Fruit fly (Drosophila melanogaster) whole organism, prepupa: Measurements from ENCODE around the gene Surf1.

Source experiments
- Blimp-1 ChIP-seq: fragments of 200-800 bp; sonication (Bioruptor generic); optimal IDR thresholded peaks from 3 replicates; lab custom pipeline; 2017; ENCODE audit warnings: missing biosample characterization, missing genetic modification characterization, mild to moderate bottlenecking, moderate library complexity, missing genetic modification reagents
- CG10631 ChIP-seq: fragments of 200-800 bp; sonication (Bioruptor generic); optimal IDR thresholded peaks from 2 replicates; lab custom pipeline; 2016; ENCODE audit warnings: missing biosample characterization, missing genetic modification characterization
- CG10669 ChIP-seq: fragments of 200-800 bp; sonication (Bioruptor generic); optimal IDR thresholded peaks from 3 replicates; lab custom pipeline; 2018; ENCODE audit warnings: missing biosample characterization, mild to moderate bottlenecking, missing genetic modification characterization, moderate library complexity
- CG11294 ChIP-seq: fragments of 200-800 bp; sonication (Bioruptor generic); IDR thresholded peaks from 2 replicates; pipeline ENCODE4 v1.3.6; 2022; ENCODE audit warnings: missing biosample characterization, missing genetic modification characterization
- CG11762 ChIP-seq: fragments of 200-800 bp; sonication (Bioruptor generic); optimal IDR thresholded peaks from 3 replicates; lab custom pipeline; 2016; ENCODE audit warnings: missing biosample characterization, missing genetic modification characterization; ENCODE audit not compliant: insufficient read depth
- CG15336 ChIP-seq: fragments of 200-800 bp; sonication (Bioruptor generic); IDR thresholded peaks from 2 replicates; pipeline ENCODE4 v1.3.6; 2022; ENCODE audit warnings: missing biosample characterization, missing genetic modification characterization
- CG16779 ChIP-seq: fragments of 200-800 bp; sonication (Bioruptor generic); optimal IDR thresholded peaks from 3 replicates; lab custom pipeline; 2017; ENCODE audit warnings: missing biosample characterization, mild to moderate bottlenecking, missing genetic modification characterization
- CG31627 ChIP-seq: fragments of 200-800 bp; sonication (Bioruptor generic); optimal IDR thresholded peaks from 3 replicates; lab custom pipeline; 2016; ENCODE audit warnings: missing biosample characterization, missing genetic modification characterization
- CG32006 ChIP-seq: fragments of 200-800 bp; sonication (Bioruptor generic); optimal IDR thresholded peaks from 3 replicates; lab custom pipeline; 2017; ENCODE audit warnings: missing biosample characterization, mild to moderate bottlenecking, missing genetic modification characterization
- CG34406 ChIP-seq: fragments of 200-800 bp; sonication (Bioruptor generic); optimal IDR thresholded peaks from 3 replicates; lab custom pipeline; 2016; ENCODE audit warnings: missing biosample characterization, missing genetic modification characterization
- CG4318 ChIP-seq: fragments of 200-800 bp; sonication (Bioruptor generic); optimal IDR thresholded peaks from 3 replicates; lab custom pipeline; 2017; ENCODE audit warnings: missing biosample characterization, mild to moderate bottlenecking, missing genetic modification characterization
- CG6276 ChIP-seq: fragments of 200-800 bp; sonication (Bioruptor generic); optimal IDR thresholded peaks from 2 replicates; lab custom pipeline; 2017; ENCODE audit warnings: missing biosample characterization, mild to moderate bottlenecking, missing genetic modification characterization
- CG6792 ChIP-seq: fragments of 200-800 bp; sonication (Bioruptor generic); optimal IDR thresholded peaks from 3 replicates; lab custom pipeline; 2016; ENCODE audit warnings: missing biosample characterization, missing genetic modification characterization
- CG6808 ChIP-seq: fragments of 200-800 bp; sonication (Bioruptor generic); optimal IDR thresholded peaks from 3 replicates; lab custom pipeline; 2017; ENCODE audit warnings: missing biosample characterization, missing genetic modification characterization, mild to moderate bottlenecking, moderate library complexity, missing genetic modification reagents
- CG6854 ChIP-seq: fragments of 200-800 bp; sonication (Bioruptor generic); optimal IDR thresholded peaks from 2 replicates; lab custom pipeline; 2017; ENCODE audit warnings: missing biosample characterization, mild to moderate bottlenecking, missing genetic modification characterization
- CG8119 ChIP-seq: fragments of 200-800 bp; sonication (Bioruptor generic); IDR thresholded peaks from 3 replicates; pipeline ENCODE4 v1.3.6; 2022; ENCODE audit warnings: missing biosample characterization, missing genetic modification characterization
- CG8319 ChIP-seq: fragments of 200-800 bp; sonication (Bioruptor generic); optimal IDR thresholded peaks from 3 replicates; lab custom pipeline; 2016; ENCODE audit warnings: missing biosample characterization, missing genetic modification characterization
- CG8632 ChIP-seq: fragments of 200-800 bp; sonication (Bioruptor generic); optimal IDR thresholded peaks from 3 replicates; lab custom pipeline; 2016; ENCODE audit warnings: missing biosample characterization, missing genetic modification characterization
- CG9139 ChIP-seq: fragments of 200-800 bp; sonication (Bioruptor generic); optimal IDR thresholded peaks from 3 replicates; lab custom pipeline; 2017; ENCODE audit warnings: missing biosample characterization, mild to moderate bottlenecking, missing genetic modification characterization
- Eip75B ChIP-seq: fragments of 200-800 bp; sonication (Bioruptor generic); optimal IDR thresholded peaks from 3 replicates; lab custom pipeline; 2016; ENCODE audit warnings: missing biosample characterization, missing genetic modification characterization
- Eip93F ChIP-seq: fragments of 200-800 bp; sonication (Bioruptor generic); optimal IDR thresholded peaks from 2 replicates; lab custom pipeline; 2016; ENCODE audit warnings: missing biosample characterization, mild to moderate bottlenecking, missing genetic modification characterization
- Ets21C ChIP-seq: fragments of 200-800 bp; sonication (Bioruptor generic); optimal IDR thresholded peaks from 3 replicates; lab custom pipeline; 2016; ENCODE audit warnings: missing biosample characterization, missing genetic modification characterization
- Hr38 ChIP-seq: sonication (Bioruptor generic); optimal IDR thresholded peaks from 2 replicates; lab custom pipeline; 2016; ENCODE audit warnings: missing biosample characterization, missing genetic modification characterization
- Hr39 ChIP-seq: fragments of 200-800 bp; sonication (Bioruptor generic); optimal IDR thresholded peaks from 2 replicates; lab custom pipeline; 2016; ENCODE audit warnings: missing biosample characterization, missing genetic modification characterization
- Hr4 ChIP-seq: fragments of 200-800 bp; sonication (Bioruptor generic); optimal IDR thresholded peaks from 3 replicates; lab custom pipeline; 2016; ENCODE audit warnings: missing biosample characterization, missing genetic modification characterization
- Met ChIP-seq: fragments of 200-800 bp; sonication (Bioruptor generic); optimal IDR thresholded peaks from 3 replicates; lab custom pipeline; 2016; ENCODE audit warnings: missing biosample characterization, missing genetic modification characterization
- OdsH ChIP-seq: fragments of 200-800 bp; sonication (Bioruptor generic); optimal IDR thresholded peaks from 3 replicates; lab custom pipeline; 2016; ENCODE audit warnings: missing biosample characterization, missing genetic modification characterization
- Sox14 ChIP-seq: fragments of 200-800 bp; sonication (Bioruptor generic); optimal IDR thresholded peaks from 3 replicates; lab custom pipeline; 2016; ENCODE audit warnings: missing biosample characterization, missing genetic modification characterization
- achi ChIP-seq: fragments of 200-800 bp; sonication (Bioruptor generic); optimal IDR thresholded peaks from 3 replicates; lab custom pipeline; 2016; ENCODE audit warnings: missing biosample characterization, missing genetic modification characterization
- acj6 ChIP-seq: fragments of 200-800 bp; sonication (Bioruptor generic); optimal IDR thresholded peaks from 3 replicates; lab custom pipeline; 2016; ENCODE audit warnings: missing biosample characterization, missing genetic modification characterization
- cyc ChIP-seq: fragments of 200-800 bp; sonication (Bioruptor generic); optimal IDR thresholded peaks from 3 replicates; lab custom pipeline; 2016; ENCODE audit warnings: missing biosample characterization, missing genetic modification characterization
- dac ChIP-seq: fragments of 200-800 bp; sonication (Bioruptor generic); optimal IDR thresholded peaks from 2 replicates; lab custom pipeline; 2017; ENCODE audit warnings: missing biosample characterization, mild to moderate bottlenecking, missing genetic modification characterization
- eg ChIP-seq: fragments of 200-800 bp; sonication (Bioruptor generic); IDR thresholded peaks from 3 replicates; pipeline ENCODE4 v1.3.6; 2022; ENCODE audit warnings: missing biosample characterization, missing genetic modification characterization
- esn ChIP-seq: fragments of 200-800 bp; sonication (Bioruptor generic); optimal IDR thresholded peaks from 2 replicates; lab custom pipeline; 2016; ENCODE audit warnings: missing biosample characterization, mild to moderate bottlenecking, missing genetic modification characterization, moderate library complexity
- fd59A ChIP-seq: fragments of 200-800 bp; sonication (Bioruptor generic); optimal IDR thresholded peaks from 2 replicates; lab custom pipeline; 2017; ENCODE audit warnings: missing biosample characterization, mild to moderate bottlenecking, missing genetic modification characterization, missing genetic modification reagents
- fd85E ChIP-seq: fragments of 200-800 bp; sonication (Bioruptor generic); optimal IDR thresholded peaks from 3 replicates; lab custom pipeline; 2016; ENCODE audit warnings: missing biosample characterization, missing genetic modification characterization
- fkh ChIP-seq: fragments of 200-800 bp; sonication (Bioruptor generic); optimal IDR thresholded peaks from 3 replicates; lab custom pipeline; 2017; ENCODE audit warnings: missing biosample characterization, mild to moderate bottlenecking, missing genetic modification characterization, moderate library complexity
- net ChIP-seq: fragments of 200-800 bp; sonication (Bioruptor generic); optimal IDR thresholded peaks from 3 replicates; lab custom pipeline; 2016; ENCODE audit warnings: missing biosample characterization, missing genetic modification characterization
- pdm3 ChIP-seq: fragments of 200-800 bp; sonication (Bioruptor generic); optimal IDR thresholded peaks from 3 replicates; lab custom pipeline; 2016; ENCODE audit warnings: missing biosample characterization, missing genetic modification characterization
- spab ChIP-seq: fragments of 200-800 bp; sonication (Bioruptor generic); optimal IDR thresholded peaks from 2 replicates; lab custom pipeline; 2017; ENCODE audit warnings: missing biosample characterization, mild to moderate bottlenecking, missing genetic modification characterization, missing genetic modification reagents
- ss ChIP-seq, 2 experiments: fragments of 200-800 bp; sonication (Bioruptor generic); optimal IDR thresholded peaks; 2 replicates in 1 of 2; 3 replicates in 1 of 2; lab custom pipeline; 2017 to 2018; ENCODE audit warnings: mild to moderate bottlenecking in 2 of 2, missing biosample characterization in 2 of 2, missing genetic modification characterization in 2 of 2, moderate library complexity in 1 of 2
- svp ChIP-seq: fragments of 200-800 bp; sonication (Bioruptor generic); peaks from one replicate; lab custom pipeline; 2016; ENCODE audit warnings: missing biosample characterization, missing genetic modification characterization
- topi ChIP-seq: fragments of 200-800 bp; sonication (Bioruptor generic); optimal IDR thresholded peaks from 3 replicates; lab custom pipeline; 2016; ENCODE audit warnings: missing biosample characterization, missing genetic modification characterization
- vri ChIP-seq: fragments of 200-800 bp; sonication (Bioruptor generic); optimal IDR thresholded peaks from 3 replicates; lab custom pipeline; 2016; ENCODE audit warnings: missing biosample characterization, mild to moderate bottlenecking, missing genetic modification characterization

The Surf1 gene

DNA sequence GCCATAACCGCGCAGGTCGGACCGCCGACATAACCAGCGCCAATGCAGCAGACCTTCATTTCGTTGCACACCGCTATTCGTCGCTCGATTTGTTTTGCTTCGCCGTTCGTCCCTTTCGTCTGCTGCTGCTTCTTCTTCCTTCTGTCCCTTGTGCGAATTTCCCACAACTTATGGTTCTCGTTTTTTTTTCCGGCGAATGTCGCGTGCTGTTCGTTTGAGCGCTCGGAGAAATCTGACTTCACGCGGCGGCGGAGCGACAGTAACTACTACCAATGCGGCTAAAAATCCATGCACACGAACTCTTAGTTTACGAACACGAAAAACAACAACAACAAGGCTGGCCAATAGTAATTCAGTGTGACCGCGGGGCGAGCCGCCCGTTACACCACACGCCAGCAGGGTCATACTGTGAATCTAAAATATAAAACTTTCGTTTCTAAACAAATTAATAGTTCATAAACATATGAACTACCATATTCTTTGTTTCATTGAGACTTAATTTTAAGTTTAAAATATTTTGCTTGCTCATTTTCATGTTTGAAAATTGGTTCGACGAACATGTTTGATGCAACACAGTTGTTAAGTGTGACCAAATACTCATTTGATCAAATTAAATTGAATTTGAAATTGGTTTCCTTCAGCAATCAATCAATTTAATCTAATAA lies 6.5 kb downstream of the Surf1 start, which contains the start of gene sgl (continued):
- TF ChIP-seq OdsH (GFP tag; lab: Kevin White, UChicago) (no peak), ss (GFP tag; optimal IDR thresholded peaks at IDR 0.05; lab: Kevin White, UChicago) (peak; percentile 71 to 76), dac (GFP tag; lab: Kevin White, UChicago) (no peak), pdm3 (peak; percentile 5), fd85E (GFP tag; lab: Kevin White, UChicago) (no peak), spab (GFP tag; lab: Kevin White, UChicago) (peak; percentile 29), net (peak; percentile 4), CG9139 (GFP tag; lab: Kevin White, UChicago) (peak; percentile 54)

DNA sequence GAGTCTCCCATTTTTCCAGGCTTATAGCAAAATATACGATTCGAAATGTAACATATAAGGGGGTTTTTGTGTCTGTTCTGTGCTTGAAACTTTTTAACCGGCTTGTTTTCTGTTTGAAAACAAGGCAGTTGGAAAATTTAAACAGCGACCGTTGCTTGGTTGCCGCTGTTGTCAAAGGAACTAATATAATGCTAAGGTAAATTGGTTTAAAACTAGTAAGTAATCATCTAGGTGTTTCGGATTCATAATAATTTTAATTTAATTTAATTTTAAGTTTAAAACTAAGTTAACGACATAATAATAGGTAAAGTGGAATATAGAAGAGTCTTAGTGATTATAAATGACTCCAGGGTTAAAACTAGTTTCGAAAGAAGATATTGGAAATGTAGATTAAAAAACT lies 9.7 kb downstream of the Surf1 start, which contains the start of gene CG10064:
Gene CG10064, minus strand, starts transcription at position 101 of the 400 bp plus-strand sequence.
- TF ChIP-seq Blimp-1 (GFP tag; lab: Kevin White, UChicago) (no peak), CG4318 (GFP tag; lab: Kevin White, UChicago) (no peak), achi (GFP tag; lab: Kevin White, UChicago) (no peak), CG6808 (GFP tag; lab: Kevin White, UChicago) (no peak), Sox14 (no peak), dac (GFP tag; lab: Kevin White, UChicago) (no peak), esn (GFP tag; lab: Kevin White, UChicago) (no peak), net (no peak), Ets21C (no peak), Met (GFP tag; lab: Kevin White, UChicago) (no peak), CG8319 (GFP tag; lab: Kevin White, UChicago) (no peak), CG32006 (no peak), CG8119 (GFP tag; lab: Robert Waterston, UW) (no peak), Hr38 (GFP tag; lab: Kevin White, UChicago) (no peak), CG11294 (GFP tag; lab: Robert Waterston, UW) (no peak), Eip75B (GFP tag; lab: Kevin White, UChicago) (no peak), CG6854 (GFP tag; lab: Kevin White, UChicago) (no peak), CG10631 (GFP tag; lab: Kevin White, UChicago) (no peak)

DNA sequence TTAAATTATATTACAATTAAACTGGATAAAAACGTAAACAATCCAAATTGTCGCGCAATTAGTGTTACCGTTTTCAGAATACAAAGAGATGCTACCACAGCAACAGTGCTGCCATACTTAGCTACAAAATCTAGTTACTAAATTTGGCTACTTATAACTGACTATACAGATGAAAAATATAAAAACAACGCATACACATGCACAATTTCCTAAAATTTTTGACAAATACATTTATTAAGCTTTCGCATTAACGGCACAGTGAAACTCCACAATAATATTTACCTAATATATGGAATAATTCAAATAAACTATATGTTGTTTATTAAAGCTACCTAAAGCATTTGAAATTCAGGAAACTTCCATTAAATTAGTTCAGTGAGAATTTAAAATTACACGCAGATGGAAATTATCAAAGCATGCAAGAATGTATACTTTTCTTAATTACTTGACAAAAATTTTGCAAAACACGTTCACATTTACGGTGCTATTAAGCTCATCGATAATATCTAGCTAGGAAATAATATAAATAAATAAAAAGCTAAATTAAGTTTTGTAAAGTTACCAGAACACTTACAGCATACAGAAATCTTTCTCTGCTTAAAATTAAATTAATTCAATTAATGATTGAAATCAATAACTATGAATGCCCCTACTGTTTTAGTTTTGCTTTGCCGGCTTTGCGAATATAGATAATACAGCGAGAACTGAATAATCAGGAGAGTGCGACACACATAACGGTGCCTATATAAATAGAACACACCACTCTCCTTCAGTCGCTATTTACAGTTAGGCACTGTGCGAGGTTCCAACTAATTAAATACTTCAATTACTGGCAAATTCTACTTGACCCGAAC lies 11.0 kb downstream of the Surf1 start, which contains the start of the genes Mis12 and CG9953:
Gene Mis12, minus strand, starts transcription at position 88 of the 854 bp plus-strand sequence.
Gene CG9953, plus strand, starts transcription at position 698 of the 854 bp plus-strand sequence.
- TF ChIP-seq Hr38 (GFP tag; lab: Kevin White, UChicago): no peak
- TF ChIP-seq CG10631 (GFP tag; lab: Kevin White, UChicago): peak; percentile 44
- TF ChIP-seq CG8119 (GFP tag; lab: Robert Waterston, UW): no peak; the same call in 2 of the 3 replicates
- TF ChIP-seq Blimp-1 (GFP tag; lab: Kevin White, UChicago): no peak
- TF ChIP-seq CG11762 (GFP tag; lab: Kevin White, UChicago): no peak
- TF ChIP-seq fkh (GFP tag; lab: Kevin White, UChicago): no peak
- TF ChIP-seq cyc (GFP tag; lab: Kevin White, UChicago): peak; percentile 23
- no peak for TF ChIP-seq CG16779 (tag; lab: Kevin White, UChicago)
- TF ChIP-seq CG6276: peak; percentile 24
- TF ChIP-seq vri: no peak
- no peak for TF ChIP-seq Met (GFP tag; lab: Kevin White, UChicago)
- TF ChIP-seq Eip93F (GFP tag; lab: Kevin White, UChicago): no peak
- peak; percentile 57 for TF ChIP-seq Hr4 (GFP tag; lab: Kevin White, UChicago)
- peak; percentile 40 for TF ChIP-seq CG8632 (GFP tag; lab: Kevin White, UChicago)
- peak; percentile 24 for TF ChIP-seq Hr39
- TF ChIP-seq eg (GFP tag; lab: Robert Waterston, UW): peak; percentile 80
- TF ChIP-seq Sox14: peak; percentile 37
- TF ChIP-seq fd59A (GFP tag; lab: Kevin White, UChicago): no peak
- TF ChIP-seq CG11294 (GFP tag; lab: Robert Waterston, UW): no peak
- peak; percentile 42 for TF ChIP-seq CG31627 (GFP tag; lab: Kevin White, UChicago)
- TF ChIP-seq ss (GFP tag; optimal IDR thresholded peaks at IDR 0.05; lab: Kevin White, UChicago): no peak
- peak; percentile 48 for TF ChIP-seq achi (GFP tag; lab: Kevin White, UChicago)
- TF ChIP-seq acj6 (GFP tag; lab: Kevin White, UChicago): peak; percentile 32
- peak; percentile 23 for TF ChIP-seq CG6792 (GFP tag; lab: Kevin White, UChicago)
- peak; percentile 19 for TF ChIP-seq CG34406 (GFP tag; lab: Kevin White, UChicago)
- peak; percentile 32 for TF ChIP-seq OdsH (GFP tag; lab: Kevin White, UChicago)
- peak; percentile 61 for TF ChIP-seq CG15336 (GFP tag; lab: Robert Waterston, UW)
- TF ChIP-seq topi (GFP tag; lab: Kevin White, UChicago): peak; percentile 13
- TF ChIP-seq svp: peak; percentile 80
- peak; percentile 19 for TF ChIP-seq CG10669
